Fruit fly (Drosophila melanogaster): ENCODE measurements around the gene CG6885.

Gene CG6885

DNA sequence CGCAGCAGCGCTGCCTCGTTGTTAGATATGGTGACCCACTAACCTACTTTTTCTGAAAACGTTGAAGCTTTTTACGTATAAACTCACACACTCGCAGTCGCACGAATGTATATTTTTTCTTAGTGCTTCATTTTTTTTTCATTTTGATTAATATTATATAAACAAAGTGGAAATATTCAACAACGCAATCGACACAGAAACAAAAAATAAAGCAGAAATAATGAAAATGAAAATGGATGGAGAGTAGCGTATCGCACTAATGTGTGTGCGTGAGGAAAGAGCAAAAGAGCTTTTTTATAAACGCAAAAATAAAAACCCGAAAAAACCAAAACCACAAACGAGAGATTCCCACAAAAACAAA is 41.8 kb downstream of the CG6885 start (continued):
- TF ChIP-seq Dek (tag; optimal IDR thresholded peaks at IDR 0.05) = peak; percentile 14
- no peak for TF ChIP-seq Dfd (GFP tag; optimal IDR thresholded peaks at IDR 0.05)
- TF ChIP-seq vnd (GFP tag; IDR thresholded peaks at IDR 0.05; ENCODE audit: partially characterized antibody) = no peak
- TF ChIP-seq Fer2 (tag; optimal IDR thresholded peaks at IDR 0.05) = no peak
- no peak for TF ChIP-seq Lim3 (GFP tag; IDR thresholded peaks at IDR 0.05)
- 0 out of 2 replicates have a peak, but pooled peaks have one; percentile 26 for TF ChIP-seq danr (GFP tag; IDR thresholded peaks at IDR 0.05)
- peak; percentile 31; the same call in 1 of the 2 replicates for TF ChIP-seq HLH3B (GFP tag; IDR thresholded peaks at IDR 0.05)
- no peak for TF ChIP-seq inv (GFP tag; IDR thresholded peaks at IDR 0.05; ENCODE audit: partially characterized antibody)
- TF ChIP-seq CkIIα-i1 (GFP tag; IDR thresholded peaks at IDR 0.05) = no peak
- TF ChIP-seq ro (GFP tag; IDR thresholded peaks at IDR 0.05) = no peak
- TF ChIP-seq CG12299 (tag; optimal IDR thresholded peaks at IDR 0.05) = peak; percentile 20
- TF ChIP-seq Jarid2 (GFP tag; optimal IDR thresholded peaks at IDR 0.05) = no peak
- no peak for TF ChIP-seq so (GFP tag; IDR thresholded peaks at IDR 0.05)
- peak; percentile 48; the same call in 1 of the 3 replicates for TF ChIP-seq H15 (GFP tag; IDR thresholded peaks at IDR 0.05)
- TF ChIP-seq CG4360 (GFP tag; IDR thresholded peaks at IDR 0.05) = no peak
- TF ChIP-seq ab (GFP tag; optimal IDR thresholded peaks at IDR 0.05) = no peak
- TF ChIP-seq ci (GFP tag; IDR thresholded peaks at IDR 0.05) = peak; percentile 73
- TF ChIP-seq CoRest (tag; optimal IDR thresholded peaks at IDR 0.05) = peak; percentile 2
- no peak for TF ChIP-seq MESR4 (GFP tag; optimal IDR thresholded peaks at IDR 0.05)
- TF ChIP-seq Hr39 (optimal IDR thresholded peaks at IDR 0.05) = no peak
- no peak for TF ChIP-seq zen2 (GFP tag; IDR thresholded peaks at IDR 0.05; ENCODE audit: partially characterized antibody)
- TF ChIP-seq Asciz (GFP tag; optimal IDR thresholded peaks at IDR 0.05) = peak; percentile 28
- TF ChIP-seq tll (GFP tag; optimal IDR thresholded peaks at IDR 0.05) = no peak
- no peak for TF ChIP-seq vfl (GFP tag; optimal IDR thresholded peaks at IDR 0.05)
- no peak for TF ChIP-seq cad (GFP tag; optimal IDR thresholded peaks at IDR 0.05)
- no peak for TF ChIP-seq CG7963 (GFP tag; IDR thresholded peaks at IDR 0.05; ENCODE audit: partially characterized antibody)
- no peak for TF ChIP-seq HLH54F (GFP tag; optimal IDR thresholded peaks at IDR 0.05)
- TF ChIP-seq CG13775 (GFP tag; optimal IDR thresholded peaks at IDR 0.05) = no peak
- TF ChIP-seq Deaf1 (tag; optimal IDR thresholded peaks at IDR 0.05) = no peak
- peak; percentile 29 for TF ChIP-seq Hmr (GFP tag; optimal IDR thresholded peaks at IDR 0.05)
- TF ChIP-seq Neu2 (GFP tag; optimal IDR thresholded peaks at IDR 0.05; ENCODE audit: borderline replicate concordance) = no peak
- TF ChIP-seq her (GFP tag; optimal IDR thresholded peaks at IDR 0.05) = no peak
- peak; percentile 59 for TF ChIP-seq unpg (GFP tag; optimal IDR thresholded peaks at IDR 0.05)
- TF ChIP-seq p53 (GFP tag; optimal IDR thresholded peaks at IDR 0.05) = no peak
- TF ChIP-seq shn (GFP tag; optimal IDR thresholded peaks at IDR 0.05) = no peak
- no peak for TF ChIP-seq jigr1 (GFP tag; IDR thresholded peaks at IDR 0.05)
- no peak for TF ChIP-seq CG9609 (GFP tag; optimal IDR thresholded peaks at IDR 0.05)
- no peak for TF ChIP-seq CG3163 (GFP tag; optimal IDR thresholded peaks at IDR 0.05)
- TF ChIP-seq CG11456 (GFP tag; IDR thresholded peaks at IDR 0.05) = no peak
- no peak for TF ChIP-seq CG4328 (GFP tag; optimal IDR thresholded peaks at IDR 0.05)
- 0 out of 3 replicates have a peak, but pooled peaks have one; percentile 34 for TF ChIP-seq C15 (GFP tag; IDR thresholded peaks at IDR 0.05)
- TF ChIP-seq Six4 (GFP tag; optimal IDR thresholded peaks at IDR 0.05) = no peak
- no peak for TF ChIP-seq CG32772 (GFP tag; IDR thresholded peaks at IDR 0.05)
- TF ChIP-seq Ada2b (GFP tag; IDR thresholded peaks at IDR 0.05) = 0 out of 2 replicates have a peak, but pooled peaks have one; percentile 12
- TF ChIP-seq Ets65A (GFP tag) = peak; percentile 5
- TF ChIP-seq CG11247 (GFP tag; IDR thresholded peaks at IDR 0.05) = 0 out of 2 replicates have a peak, but pooled peaks have one; percentile 39
- no peak for TF ChIP-seq luna (GFP tag; optimal IDR thresholded peaks at IDR 0.05)
- TF ChIP-seq crp (GFP tag; optimal IDR thresholded peaks at IDR 0.05) = no peak
- TF ChIP-seq CG14014 (GFP tag; IDR thresholded peaks at IDR 0.05) = peak; percentile 42; the same call in 1 of the 2 replicates
- TF ChIP-seq Abd-B (GFP tag; optimal IDR thresholded peaks at IDR 0.05) = no peak
- TF ChIP-seq BEAF-32 (GFP tag; optimal IDR thresholded peaks at IDR 0.05) = no peak
- no peak for TF ChIP-seq ham (GFP tag; IDR thresholded peaks at IDR 0.05)

Data from whole organism, embryonic.